Fruit fly (Drosophila melanogaster) ovary, adult (tissue): ENCODE results near the gene CG5731.

ENCODE experiments used
- CG17801 ChIP-seq: fragments of 200-800 bp; optimal IDR thresholded peaks from 2 replicates; lab custom pipeline; 2019; ENCODE audit warnings: missing biosample characterization, mild to moderate bottlenecking, missing genetic modification characterization, moderate library complexity; ENCODE audit not compliant: partially characterized antibody

CG5731 gene

DNA sequence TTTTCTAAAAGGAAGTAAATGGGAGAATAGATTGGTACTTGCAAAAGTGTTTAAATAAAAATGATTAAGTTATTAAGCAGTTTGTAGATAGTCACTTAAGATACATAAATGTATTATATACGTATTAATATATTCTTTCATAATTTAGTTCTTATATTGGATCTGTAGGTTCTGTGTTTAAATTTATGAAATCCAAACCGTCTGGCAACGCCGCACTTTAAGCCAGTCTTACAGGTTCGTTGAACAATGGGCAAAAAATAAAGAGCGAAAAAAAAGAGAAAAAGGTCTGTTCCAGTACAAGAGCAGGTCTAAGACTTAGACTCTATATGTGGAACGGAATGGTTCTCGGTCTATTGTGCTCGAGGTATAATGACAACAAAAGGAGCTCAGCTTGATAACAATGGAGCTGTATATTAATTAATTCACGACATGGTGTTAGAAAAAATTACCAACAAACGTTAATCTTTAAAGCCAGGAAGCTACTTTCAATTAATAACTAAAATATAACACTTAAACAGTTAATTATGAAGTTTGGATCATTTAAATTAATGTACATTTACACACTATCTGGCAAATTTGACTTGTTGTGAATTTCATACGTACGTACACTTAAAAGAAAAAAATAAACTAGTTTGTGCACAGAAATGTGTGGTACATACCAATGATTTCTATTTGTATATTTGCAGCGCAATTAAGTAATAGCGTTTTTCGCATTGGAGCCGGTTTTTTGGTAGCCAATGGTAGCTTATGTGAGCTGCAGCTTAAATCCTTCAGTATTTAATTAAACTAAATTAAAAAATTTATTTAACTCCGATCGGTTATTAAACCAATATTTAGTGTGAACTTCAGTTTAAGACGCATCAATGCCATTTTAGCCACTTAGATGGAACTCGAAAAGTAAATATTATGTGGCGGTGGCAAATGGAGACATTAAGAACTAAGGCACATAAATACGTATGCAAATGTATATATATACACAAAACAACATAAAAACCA is at the start of gene CG5731:
TSS of gene CG5731 (minus strand) at position 946 of the 996 bp plus-strand sequence.
- no peak for TF ChIP-seq CG17801 (GFP tag; lab: Kevin White, UChicago)

DNA sequence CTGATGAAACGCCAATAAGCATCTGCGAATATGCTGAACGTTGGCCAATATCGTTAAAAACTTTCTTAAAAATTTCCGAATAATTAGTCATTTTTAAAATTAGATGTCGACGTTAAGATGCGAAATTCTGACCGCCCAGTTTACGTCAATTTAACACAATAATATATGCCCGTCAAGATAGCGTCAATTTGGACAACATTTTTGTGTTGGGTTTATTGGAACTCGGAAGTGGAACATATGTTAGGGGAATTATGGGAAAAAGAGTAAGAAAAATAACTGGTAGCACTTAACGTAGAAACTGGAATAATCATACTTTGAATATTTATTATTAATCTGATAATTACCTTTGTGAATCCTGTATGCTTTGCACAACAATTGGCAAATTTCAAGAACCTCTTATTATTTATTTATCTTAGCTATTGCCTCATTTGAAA is 46.2 kb upstream of the CG5731 start, which contains the start of gene CG5676:
TSS of gene CG5676 (minus strand) at position 167 of the 434 bp plus-strand sequence.
- TF ChIP-seq CG17801 (GFP tag; lab: Kevin White, UChicago) = peak; percentile 11

DNA sequence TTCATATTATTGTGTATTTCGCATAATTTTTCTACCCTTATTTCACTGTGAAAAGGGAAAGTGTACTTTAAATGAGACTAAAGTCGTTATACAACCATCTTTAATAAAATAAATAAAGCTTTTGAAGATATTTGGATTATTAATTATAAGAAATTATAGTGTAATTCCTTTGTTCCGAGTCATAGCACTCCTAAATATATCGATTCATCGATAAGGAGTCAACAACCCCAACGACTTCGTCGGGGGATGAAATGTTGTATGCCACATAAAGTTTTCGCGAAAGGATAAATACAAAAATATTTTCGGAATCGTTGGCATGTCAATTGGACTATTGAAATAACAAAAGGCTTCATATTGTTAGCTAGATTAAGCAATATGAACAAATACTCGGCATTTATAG is 42.0 kb upstream of the CG5731 start, which contains the start of gene Ror:
TSS of gene Ror (plus strand) at position 252 of the 400 bp plus-strand sequence.
- TF ChIP-seq CG17801 (GFP tag; lab: Kevin White, UChicago) = no peak

DNA sequence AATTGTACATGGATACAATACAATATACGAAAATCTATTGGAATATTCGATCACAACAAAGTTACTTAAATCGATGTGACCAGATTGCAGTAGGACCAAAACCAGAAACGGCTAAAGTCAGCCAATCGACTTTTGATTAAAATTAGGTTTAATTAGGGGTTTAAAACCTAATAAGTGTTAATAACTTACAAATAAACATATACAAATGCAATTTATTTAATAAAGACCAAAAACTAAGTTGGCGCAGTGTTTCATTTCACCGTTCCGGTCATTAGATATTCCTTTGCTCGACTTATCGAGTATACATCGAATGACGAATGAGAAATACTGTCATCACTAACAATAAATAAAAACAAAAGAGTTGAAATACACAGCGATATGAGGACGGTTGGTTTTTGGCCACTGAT is 40.9 kb upstream of the CG5731 start, which contains the start of the genes bsk and CG31717:
TSS of gene bsk (minus strand) at position 61 of the 407 bp plus-strand sequence.
TSS of gene CG31717 (plus strand) at position 297 of the 407 bp plus-strand sequence.
- TF ChIP-seq CG17801 (GFP tag; lab: Kevin White, UChicago) = peak; percentile 51

DNA sequence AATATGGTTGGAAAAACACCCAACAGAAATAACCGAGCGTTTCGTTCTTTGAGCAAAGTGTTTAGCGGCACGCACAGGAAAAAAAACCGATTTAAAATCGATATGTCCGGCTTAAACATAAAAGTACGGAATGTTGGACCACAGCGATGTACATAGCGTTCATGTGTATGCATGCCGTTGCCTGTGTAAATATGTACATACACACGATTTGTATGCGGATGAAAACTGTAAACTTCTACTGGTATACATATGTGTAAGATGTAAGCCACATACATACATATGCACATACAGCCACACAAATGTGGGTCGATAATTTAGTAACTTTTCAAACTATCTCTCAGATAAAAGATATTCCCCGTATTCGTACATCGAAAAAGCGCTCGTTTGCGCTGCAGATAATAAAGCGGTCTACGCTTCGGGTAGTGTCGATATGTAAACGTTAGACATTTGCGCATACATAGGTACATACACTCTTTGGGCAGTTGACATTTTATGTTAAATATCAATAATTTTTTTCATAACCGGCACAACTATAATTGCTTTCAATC is 40.2 kb upstream of the CG5731 start:
- no peak for TF ChIP-seq CG17801 (GFP tag; lab: Kevin White, UChicago)

DNA sequence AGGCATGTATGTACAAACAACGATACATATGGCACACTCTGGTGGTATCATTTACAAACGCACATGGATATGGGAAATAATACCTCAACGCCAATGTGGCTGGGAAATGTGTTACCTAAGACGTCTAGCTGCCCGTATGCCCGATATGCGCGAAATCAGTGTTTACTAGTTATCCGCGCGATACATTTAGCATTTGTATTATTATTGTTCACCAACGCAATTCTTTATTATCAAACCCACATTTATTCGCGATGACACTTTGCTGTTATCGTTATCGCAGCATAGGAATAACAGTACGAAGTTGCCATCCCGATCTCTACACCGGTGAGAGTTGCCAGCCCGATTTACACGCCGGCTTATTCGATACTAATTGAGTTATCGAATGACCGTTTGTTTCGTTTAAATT is 37.2 kb upstream of the CG5731 start, which contains the start of gene chico:
TSS of gene chico (minus strand) at position 294 of the 406 bp plus-strand sequence.
- no peak for TF ChIP-seq CG17801 (GFP tag; lab: Kevin White, UChicago)

DNA sequence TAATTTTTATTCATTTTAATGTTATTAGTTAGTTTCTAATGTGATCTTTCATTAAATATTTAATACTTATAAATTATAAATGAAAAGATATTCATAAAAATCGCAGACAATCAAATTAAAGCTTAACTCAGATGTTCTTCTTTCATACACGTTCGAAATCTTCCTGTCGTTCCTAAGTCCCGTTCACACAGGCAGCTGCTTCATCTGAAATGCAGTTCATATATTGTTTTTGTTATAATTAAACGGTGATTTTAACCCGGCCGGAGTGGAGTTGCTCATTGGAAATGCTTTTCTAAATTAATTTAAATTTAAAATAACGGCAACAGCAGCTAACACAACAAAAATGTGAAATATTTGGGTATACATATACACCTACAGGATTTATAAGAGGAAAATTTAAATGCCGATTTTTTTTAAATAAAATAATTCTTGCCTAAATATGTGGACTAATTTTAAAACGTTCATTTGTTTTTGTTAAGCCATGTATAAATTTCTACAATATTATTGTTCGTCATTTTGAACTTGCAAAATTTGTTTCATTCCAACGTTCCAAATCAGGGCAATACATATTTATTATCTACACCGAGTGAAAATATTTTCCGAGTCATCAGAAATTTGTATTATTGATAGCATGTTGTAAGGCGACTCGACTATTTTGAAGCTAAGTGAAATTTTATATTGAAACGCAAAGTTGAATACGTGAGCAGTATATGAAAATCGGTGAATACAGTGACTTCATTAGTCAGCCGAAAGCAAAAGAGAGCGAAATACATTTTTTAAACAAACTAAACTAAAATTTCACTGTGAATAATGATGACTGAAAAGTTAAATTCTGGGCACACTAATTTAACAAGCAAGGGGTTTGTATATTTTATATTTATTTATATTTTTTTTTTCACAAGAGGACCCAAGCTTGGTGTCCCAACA is 29.4 kb upstream of the CG5731 start, which contains the start of gene me31B:
TSS of gene me31B (plus strand) at position 616 of the 927 bp plus-strand sequence.
- peak; percentile 26 for TF ChIP-seq CG17801 (GFP tag; lab: Kevin White, UChicago)

DNA sequence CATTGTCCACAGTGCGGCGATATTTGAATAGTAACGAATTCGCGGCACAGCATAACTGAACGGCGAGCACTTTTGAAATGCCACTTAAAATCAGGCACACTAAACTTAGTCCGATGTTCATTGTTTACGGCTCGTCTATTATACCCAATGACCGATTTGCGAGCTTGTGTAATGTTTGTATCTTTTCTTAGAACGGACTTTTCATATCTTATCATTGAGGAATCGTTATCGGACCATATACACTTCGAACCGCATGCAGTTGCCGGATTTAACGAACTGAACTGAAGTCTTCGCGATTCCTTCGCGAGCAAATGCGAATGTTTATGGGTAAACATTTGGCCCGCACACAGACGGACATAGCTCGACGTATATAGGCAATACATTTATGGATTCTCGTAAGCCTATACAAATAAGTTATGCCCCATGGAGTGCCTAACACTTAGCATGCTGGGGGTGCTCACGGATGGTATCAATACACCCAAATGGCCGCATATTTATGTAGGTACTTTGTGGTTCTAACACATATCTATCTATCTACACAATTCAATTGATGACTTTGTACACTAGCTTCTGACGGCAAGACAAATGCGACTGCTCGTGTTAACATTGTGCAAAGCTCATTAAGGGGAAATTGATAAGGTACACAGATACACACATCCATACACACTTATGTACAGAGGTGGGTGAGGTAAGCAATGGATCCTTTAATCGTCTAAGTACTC is 28.3 kb upstream of the CG5731 start, which contains the start of gene mthl15:
TSS of gene mthl15 (minus strand) at position 593 of the 722 bp plus-strand sequence.
- no peak for TF ChIP-seq CG17801 (GFP tag; lab: Kevin White, UChicago)

DNA sequence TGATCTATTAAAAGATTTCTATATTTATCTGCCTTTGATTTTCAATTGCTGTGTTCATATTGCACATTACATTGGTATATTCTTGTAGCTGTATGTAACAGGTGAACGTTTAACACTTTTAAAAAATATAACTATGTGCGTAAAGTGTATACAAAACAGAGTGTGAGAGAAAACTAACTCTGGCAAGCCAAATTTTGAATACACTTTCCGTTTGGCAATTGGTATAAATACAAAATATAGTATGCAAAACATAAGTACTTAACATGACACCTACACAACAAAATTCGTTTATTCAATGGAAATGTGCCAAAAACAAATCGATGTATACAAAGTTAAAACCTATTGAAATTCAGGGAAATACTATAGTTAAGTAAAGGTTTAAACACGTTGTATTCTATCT is 23.3 kb upstream of the CG5731 start:
- no peak for TF ChIP-seq CG17801 (GFP tag; lab: Kevin White, UChicago)

DNA sequence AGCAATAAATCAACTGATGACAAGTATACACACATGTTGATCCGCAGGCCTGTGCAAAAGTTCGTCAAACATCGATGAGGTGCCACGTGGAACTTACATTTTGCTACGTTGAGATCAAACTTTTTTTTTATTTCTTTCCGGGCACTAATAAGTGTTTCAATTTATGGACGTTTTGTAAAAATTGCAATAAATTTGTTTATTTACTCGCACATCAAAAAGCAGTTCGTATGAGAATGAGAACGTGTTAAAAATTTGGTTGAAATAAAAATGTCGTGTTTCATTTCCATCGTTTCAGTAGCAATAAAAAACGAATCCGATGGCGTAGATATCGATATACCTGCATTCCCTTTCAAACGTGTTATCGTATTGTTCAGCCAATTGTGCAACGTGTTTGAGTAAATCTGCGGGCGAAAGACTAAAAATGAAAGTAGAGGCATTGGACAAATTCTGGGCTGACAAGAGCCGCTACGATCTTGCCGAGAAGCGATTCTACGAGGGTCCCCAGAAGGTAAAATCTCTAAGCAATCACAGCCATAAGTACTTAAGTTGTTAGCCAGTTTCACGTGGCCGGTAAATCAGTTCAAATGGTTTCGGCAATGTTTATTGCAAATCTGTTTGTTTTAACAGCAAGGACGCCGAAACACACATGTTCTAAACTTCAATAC is 22.7 kb upstream of the CG5731 start, which contains the start of gene eEF1delta:
TSS of gene eEF1delta (plus strand) at position 356 of the 665 bp plus-strand sequence.
- no peak for TF ChIP-seq CG17801 (GFP tag; lab: Kevin White, UChicago)

DNA sequence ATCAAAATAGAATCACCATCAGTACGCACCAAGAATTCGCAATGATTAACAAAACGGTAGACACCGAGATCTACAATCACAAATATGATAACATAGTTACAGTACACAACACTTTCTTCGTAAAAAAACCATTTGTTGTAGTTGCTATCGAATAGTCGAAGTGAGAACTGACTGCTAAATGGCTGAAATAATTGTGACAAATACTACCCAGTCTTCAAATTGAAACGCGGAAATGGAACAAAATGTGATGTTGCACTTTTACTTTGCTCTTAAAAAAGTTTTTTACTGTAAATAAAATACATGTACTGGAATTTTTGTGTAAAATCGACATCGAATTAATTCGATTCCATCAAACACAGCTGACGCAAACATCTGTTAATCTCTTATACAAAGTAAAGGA is 22.0 kb upstream of the CG5731 start, which contains the start of gene ova:
TSS of gene ova (minus strand) at position 183 of the 400 bp plus-strand sequence.
- TF ChIP-seq CG17801 (GFP tag; lab: Kevin White, UChicago) = no peak

DNA sequence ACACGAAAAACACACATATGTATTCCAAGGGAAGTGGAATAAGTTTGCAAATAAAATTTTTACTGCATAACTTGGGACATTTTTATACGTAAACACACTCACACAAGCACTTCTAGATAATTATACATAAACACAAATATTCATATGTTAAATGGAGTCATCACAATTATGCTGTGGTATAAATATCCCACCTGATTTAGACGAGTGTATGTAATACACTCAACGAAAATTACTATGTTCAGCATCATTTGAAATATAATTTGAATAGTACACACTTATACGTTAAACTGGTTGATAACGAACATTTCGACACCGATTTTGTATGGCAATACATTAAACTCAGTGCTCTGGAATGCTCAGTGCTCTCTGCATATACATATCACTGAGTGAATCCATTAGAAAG is 21.5 kb upstream of the CG5731 start:
- TF ChIP-seq CG17801 (GFP tag; lab: Kevin White, UChicago) = no peak

DNA sequence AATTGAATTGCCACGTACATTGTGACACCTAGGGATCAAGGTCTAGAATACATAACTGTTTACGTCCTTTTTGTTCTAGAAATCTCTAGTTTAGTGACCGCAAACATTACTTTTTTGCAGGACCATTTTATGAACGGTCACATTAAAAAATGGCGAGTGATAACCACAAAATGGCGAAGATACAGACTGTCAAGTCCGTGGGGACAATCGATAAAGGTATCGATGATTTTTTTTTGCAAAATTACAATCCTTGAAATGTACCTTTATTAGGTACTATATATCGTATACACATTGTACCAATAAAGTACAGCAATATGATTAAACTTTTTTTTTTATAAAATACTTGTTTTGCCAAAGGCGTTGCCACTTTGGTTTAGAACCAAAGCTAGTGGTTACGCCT is 20.9 kb upstream of the CG5731 start:
- no peak for TF ChIP-seq CG17801 (GFP tag; lab: Kevin White, UChicago)
